Worm (Caenorhabditis elegans) whole organism, L4 larva: ENCODE data around the gene srt-64.

ENCODE experiments used
- F44E2.7 ChIP-seq: fragments of 200-800 bp; sonication (Bioruptor generic); IDR thresholded peaks from 2 replicates; pipeline ENCODE4 v2.1.2; 2022; ENCODE audit warnings: missing genetic modification characterization, missing compliant biosample characterization
- egl-27 ChIP-seq: sonication (generic microtip); optimal IDR thresholded peaks from 3 replicates; lab custom pipeline; 2017; ENCODE audit warnings: missing biosample characterization, missing genetic modification reagents, missing genetic modification characterization
- mep-1 ChIP-seq: fragments of 150-350 bp; sonication (generic microtip); optimal IDR thresholded peaks from 3 replicates; lab custom pipeline; 2014; ENCODE audit warnings: missing biosample characterization, missing genetic modification characterization
- mes-2 ChIP-seq: sonication (generic microtip); optimal IDR thresholded peaks from 2 replicates; lab custom pipeline; 2016; ENCODE audit warnings: missing genotype, mild to moderate bottlenecking, missing genetic modification characterization, missing compliant biosample characterization; ENCODE audit not compliant: poor library complexity, severe bottlenecking

srt-64 gene

DNA sequence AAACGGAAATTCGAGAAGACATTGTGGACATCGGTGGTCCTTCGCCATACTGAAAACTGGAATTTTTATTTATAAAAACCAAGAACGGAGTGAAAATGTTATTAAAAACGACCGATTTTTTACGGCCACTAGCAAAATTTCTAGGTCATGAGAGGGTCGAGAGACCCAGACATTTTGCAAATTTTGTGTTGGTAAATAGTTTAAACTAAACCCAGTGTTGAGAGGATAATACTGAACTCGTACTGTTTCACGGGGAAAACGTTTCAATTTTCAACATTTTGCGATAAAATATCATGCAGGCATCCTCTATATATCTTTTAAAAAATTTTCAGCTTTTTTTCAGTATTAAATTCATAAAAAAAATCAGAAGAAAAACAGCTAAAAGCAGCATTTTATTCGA is 50.4 kb downstream of the srt-64 start, which contains the start of gene C04F5.9:
Gene C04F5.9, minus strand, starts transcription at position 101 of the 400 bp plus-strand sequence.
- TF ChIP-seq mes-2 (tag; lab: Kevin White, UChicago) (peak; percentile 21), F44E2.7 (GFP tag; lab: Robert Waterston, UW) (no peak), mep-1 (tag; lab: Kevin White, UChicago) (no peak), egl-27 (tag; lab: Kevin White, UChicago) (no peak)
